Fruit fly (Drosophila melanogaster): ENCODE results near the gene CG32022.

dm6 chr3L:8751262-8751661 lies 30.2 kb upstream of the CG32022 start:
- TF ChIP-seq Dll (optimal IDR thresholded peaks at IDR 0.05), result no peak
- TF ChIP-seq EcR (GFP tag; optimal IDR thresholded peaks at IDR 0.05), result no peak
- TF ChIP-seq usp (GFP tag; optimal IDR thresholded peaks at IDR 0.05), result no peak

Data from whole organism.